Worm (Caenorhabditis elegans) whole organism, L1 larva: ENCODE results near the gene F54F12.2.

Experiments
- aha-1 ChIP-seq: fragments of 150-350 bp; optimal IDR thresholded peaks from 2 replicates; lab custom pipeline; 2014; ENCODE audit warnings: missing biosample characterization, missing genetic modification characterization
- alr-1 ChIP-seq: fragments of 200-800 bp; sonication (Bioruptor generic); optimal IDR thresholded peaks from 2 replicates; lab custom pipeline; 2018; ENCODE audit warnings: borderline replicate concordance, mild to moderate bottlenecking, missing genetic modification characterization, missing compliant biosample characterization
- ama-1 ChIP-seq: fragments of 150-350 bp; optimal IDR thresholded peaks from 2 replicates; lab custom pipeline; 2014
- blmp-1 ChIP-seq: fragments of 150-350 bp; optimal IDR thresholded peaks from 2 replicates; lab custom pipeline; 2014; ENCODE audit warnings: missing biosample characterization, missing genetic modification characterization
- ceh-88 ChIP-seq: fragments of 200-800 bp; sonication (Bioruptor generic); IDR thresholded peaks from 2 replicates; pipeline ENCODE4 v1.3.6; 2022; ENCODE audit warnings: missing genetic modification characterization, missing compliant biosample characterization
- dpl-1 ChIP-seq, 3 experiments: fragments of 150-350 bp in 2 of 3; sonication (generic microtip) in 1 of 3; optimal IDR thresholded peaks; 2 replicates each; lab custom pipeline; 2014 to 2017; ENCODE audit warnings: missing biosample characterization in 3 of 3, missing genetic modification characterization in 3 of 3, missing genetic modification reagents in 3 of 3
- dsc-1 ChIP-seq: sonication (generic microtip); optimal IDR thresholded peaks from 2 replicates; lab custom pipeline; 2016; ENCODE audit warnings: mild to moderate bottlenecking, missing genetic modification characterization, missing compliant biosample characterization
- efl-1 ChIP-seq, 4 experiments: fragments of 150-350 bp; optimal IDR thresholded peaks in 3 of 4; peaks in 1 of 4; 1 replicate in 1 of 4; 2 replicates in 3 of 4; lab custom pipeline; 2014; ENCODE audit warnings: missing biosample characterization in 2 of 4, missing genetic modification characterization in 2 of 4, missing genetic modification reagents in 2 of 4
- egl-27 ChIP-seq, 2 experiments: fragments of 150-350 bp in 1 of 2; sonication (generic microtip); optimal IDR thresholded peaks; 3 replicates each; lab custom pipeline; 2017 to 2018; ENCODE audit warnings: missing biosample characterization in 2 of 2, missing genetic modification characterization in 2 of 2, missing genetic modification reagents in 2 of 2
- hpl-2 ChIP-seq: fragments of 150-350 bp; optimal IDR thresholded peaks from 2 replicates; lab custom pipeline; 2014; ENCODE audit warnings: missing biosample characterization, missing genetic modification reagents, missing genetic modification characterization
- isw-1 ChIP-seq: fragments of 200-800 bp; sonication (Bioruptor generic); IDR thresholded peaks from 2 replicates; pipeline ENCODE4 v1.3.6; 2022; ENCODE audit warnings: missing genetic modification characterization, missing compliant biosample characterization
- jun-1 ChIP-seq: fragments of 150-350 bp; optimal IDR thresholded peaks from 2 replicates; lab custom pipeline; 2014; ENCODE audit warnings: missing biosample characterization, missing genetic modification reagents, missing genetic modification characterization
- lin-13 ChIP-seq: fragments of 150-350 bp; optimal IDR thresholded peaks from 2 replicates; lab custom pipeline; 2014; ENCODE audit warnings: missing biosample characterization, missing genetic modification reagents, missing genetic modification characterization
- lin-14 ChIP-seq: fragments of 200-800 bp; sonication (Bioruptor generic); optimal IDR thresholded peaks from 2 replicates; lab custom pipeline; 2018; ENCODE audit warnings: mild to moderate bottlenecking, missing genetic modification characterization, moderate library complexity, missing compliant biosample characterization
- lin-15B ChIP-seq: fragments of 150-350 bp; sonication (generic microtip); optimal IDR thresholded peaks from 3 replicates; lab custom pipeline; 2014; ENCODE audit warnings: missing biosample characterization, missing genetic modification characterization
- lin-35 ChIP-seq, 2 experiments: fragments of 150-350 bp; optimal IDR thresholded peaks; 2 replicates each; lab custom pipeline; 2014; ENCODE audit warnings: missing biosample characterization in 2 of 2, missing genetic modification characterization in 2 of 2, missing genetic modification reagents in 2 of 2
- lin-39 ChIP-seq: fragments of 150-350 bp; optimal IDR thresholded peaks from 2 replicates; lab custom pipeline; 2014; ENCODE audit warnings: missing biosample characterization, missing genetic modification reagents, missing genetic modification characterization
- lsy-2 ChIP-seq, 2 experiments: fragments of 150-350 bp; optimal IDR thresholded peaks; 2 replicates each; lab custom pipeline; 2014; ENCODE audit warnings: missing biosample characterization in 2 of 2, missing genetic modification characterization in 2 of 2
- mep-1 ChIP-seq: fragments of 150-350 bp; optimal IDR thresholded peaks from 2 replicates; lab custom pipeline; 2014; ENCODE audit warnings: missing biosample characterization, missing genetic modification characterization
- nhr-71 ChIP-seq: sonication (generic microtip); optimal IDR thresholded peaks from 2 replicates; lab custom pipeline; 2016; ENCODE audit warnings: mild to moderate bottlenecking, missing genetic modification characterization, moderate library complexity, missing compliant biosample characterization
- nhr-76 ChIP-seq: sonication (generic microtip); optimal IDR thresholded peaks from 2 replicates; lab custom pipeline; 2017; ENCODE audit warnings: missing biosample characterization, missing genetic modification characterization
- pqm-1 ChIP-seq: sonication (generic microtip); optimal IDR thresholded peaks from 3 replicates; lab custom pipeline; 2017; ENCODE audit warnings: missing biosample characterization, missing genetic modification characterization
- skn-1 ChIP-seq: fragments of 150-350 bp; optimal IDR thresholded peaks from 2 replicates; lab custom pipeline; 2014; ENCODE audit warnings: missing biosample characterization, missing genetic modification characterization
- snu-23 ChIP-seq: sonication (generic microtip); optimal IDR thresholded peaks from 2 replicates; lab custom pipeline; 2016; ENCODE audit warnings: missing genetic modification characterization, missing compliant biosample characterization
- sptf-1 ChIP-seq: fragments of 150-350 bp; optimal IDR thresholded peaks from 2 replicates; lab custom pipeline; 2014; ENCODE audit warnings: missing biosample characterization, missing genetic modification characterization
- sup-37 ChIP-seq: fragments of 200-800 bp; sonication (Bioruptor generic); optimal IDR thresholded peaks from 2 replicates; lab custom pipeline; 2018; ENCODE audit warnings: mild to moderate bottlenecking, missing genetic modification characterization, missing compliant biosample characterization
- tbx-2 ChIP-seq: sonication (generic microtip); optimal IDR thresholded peaks from 2 replicates; lab custom pipeline; 2016; ENCODE audit warnings: missing genetic modification characterization, missing compliant biosample characterization
- tlp-1 ChIP-seq: fragments of 150-350 bp; optimal IDR thresholded peaks from 2 replicates; lab custom pipeline; 2014; ENCODE audit warnings: missing biosample characterization, missing genetic modification characterization
- unc-62 ChIP-seq: fragments of 150-350 bp; optimal IDR thresholded peaks from 2 replicates; lab custom pipeline; 2014; ENCODE audit warnings: missing biosample characterization, missing genetic modification reagents, missing genetic modification characterization
- vab-15 ChIP-seq: sonication (generic microtip); optimal IDR thresholded peaks from 2 replicates; lab custom pipeline; 2017; ENCODE audit warnings: missing genotype, mild to moderate bottlenecking, missing genetic modification characterization, missing compliant biosample characterization
- zip-4 ChIP-seq: fragments of 200-800 bp; sonication (Bioruptor generic); optimal IDR thresholded peaks from 2 replicates; lab custom pipeline; 2018; ENCODE audit warnings: mild to moderate bottlenecking, missing genetic modification characterization, moderate library complexity, missing compliant biosample characterization
- ztf-4 ChIP-seq: fragments of 150-350 bp; optimal IDR thresholded peaks from 2 replicates; lab custom pipeline; 2014; ENCODE audit warnings: missing biosample characterization, missing genetic modification characterization

Gene F54F12.2

ce11 chrIII:13039739-13040138, at the start of gene F54F12.2:
TSS of gene F54F12.2 (plus strand) at chrIII:13040039.
- TF ChIP-seq mep-1 (tag; lab: Kevin White, UChicago): no peak
- no peak for TF ChIP-seq jun-1 (tag; lab: Kevin White, UChicago)
- no peak for TF ChIP-seq ama-1 (lab: Kevin White, UChicago)
- no peak for TF ChIP-seq sup-37
- no peak for TF ChIP-seq ceh-88 (GFP tag; lab: Robert Waterston, UW)
- no peak for TF ChIP-seq aha-1 (tag; lab: Kevin White, UChicago)
- no peak for TF ChIP-seq nhr-71 (tag; lab: Kevin White, UChicago)
- TF ChIP-seq egl-27 (tag; optimal IDR thresholded peaks at IDR 0.05; lab: Kevin White, UChicago): no peak
- no peak for TF ChIP-seq lsy-2 (tag; optimal IDR thresholded peaks at IDR 0.05; lab: Kevin White, UChicago)
- no peak for TF ChIP-seq tbx-2 (tag; lab: Kevin White, UChicago)
- TF ChIP-seq pqm-1 (tag; lab: Kevin White, UChicago): no peak
- TF ChIP-seq lin-39 (tag; lab: Kevin White, UChicago): no peak
- TF ChIP-seq lin-13: no peak
- no peak for TF ChIP-seq snu-23 (GFP tag; lab: Kevin White, UChicago)
- TF ChIP-seq nhr-76: no peak

ce11 chrIII:12990997-12991396, 48.8 kb upstream of the F54F12.2 start, which contains the start of gene ZK1010.12:
TSS of gene ZK1010.12 (plus strand) at chrIII:12991297.
- no peak for TF ChIP-seq skn-1 (tag; lab: Kevin White, UChicago)
- no peak for TF ChIP-seq lin-15B (tag; lab: Kevin White, UChicago)
- TF ChIP-seq hpl-2 (GFP tag; lab: Kevin White, UChicago): no peak
- TF ChIP-seq ztf-4: no peak
- TF ChIP-seq lin-39 (tag; lab: Kevin White, UChicago): no peak
- no peak for TF ChIP-seq dpl-1 (GFP tag; optimal IDR thresholded peaks at IDR 0.05; lab: Kevin White, UChicago)
- TF ChIP-seq zip-4 (GFP tag; lab: Kevin White, UChicago): no peak
- no peak for TF ChIP-seq isw-1 (GFP tag; lab: Robert Waterston, UW)
- no peak for TF ChIP-seq lin-14 (GFP tag; lab: Kevin White, UChicago)

- TF ChIP-seq alr-1 (tag; lab: Kevin White, UChicago): no peak
- no peak for TF ChIP-seq efl-1 (optimal IDR thresholded peaks at IDR 0.05; lab: Kevin White, UChicago)
- peak in 1 of 2 experiments; percentile 58 for TF ChIP-seq efl-1 (GFP tag; optimal IDR thresholded peaks at IDR 0.05 in 1 of 2; lab: Kevin White, UChicago)
Observed at ce11 chrIII:12993055-12993454, 46.8 kb upstream of the F54F12.2 start.

- TF ChIP-seq dsc-1 (tag; lab: Kevin White, UChicago) (no peak), tlp-1 (tag; lab: Kevin White, UChicago) (no peak), vab-15 (no peak), efl-1 (optimal IDR thresholded peaks at IDR 0.05; lab: Kevin White, UChicago) (no peak), efl-1 (GFP tag; optimal IDR thresholded peaks at IDR 0.05 in 1 of 2; lab: Kevin White, UChicago) (peak in 1 of 2 experiments; percentile 49)
Observed at ce11 chrIII:12993607-12994006, 46.2 kb upstream of the F54F12.2 start, which contains the start of gene col-97. TSS of gene col-97 (minus strand) at chrIII:12993707.

ce11 chrIII:12998252-12998651, 41.6 kb upstream of the F54F12.2 start:
- TF ChIP-seq efl-1 (optimal IDR thresholded peaks at IDR 0.05; lab: Kevin White, UChicago) (no peak), efl-1 (GFP tag; optimal IDR thresholded peaks at IDR 0.05 in 1 of 2; lab: Kevin White, UChicago) (peak in 1 of 2 experiments; percentile 26), lin-35 (GFP tag; optimal IDR thresholded peaks at IDR 0.05; lab: Kevin White, UChicago) (no peak)
- TF ChIP-seq, all 84 proteins: peak for 1

ce11 chrIII:13000457-13000856, 39.4 kb upstream of the F54F12.2 start, which contains the start of gene ZK1010.8:
TSS of gene ZK1010.8 (minus strand) at chrIII:13000670.
- no peak for TF ChIP-seq vab-15
- no peak for TF ChIP-seq blmp-1 (tag; lab: Kevin White, UChicago)
- TF ChIP-seq sptf-1 (tag; lab: Kevin White, UChicago): no peak
- TF ChIP-seq lin-14 (GFP tag; lab: Kevin White, UChicago): no peak
- no peak for TF ChIP-seq unc-62 (GFP tag; lab: Kevin White, UChicago)
